Worm (Caenorhabditis elegans) whole organism, midembryonic: Measurements from ENCODE around the gene srz-20.
"Not testable (repeated sequence)": the region's sequence is repeated elsewhere in the genome, so short reads cannot be mapped to it uniquely, and the experiment has no call there.

Experiments used
- T22C8.4 ChIP-seq: fragments of 200-800 bp; sonication (Bioruptor generic); IDR thresholded peaks from 2 replicates; pipeline ENCODE4 v1.3.6; 2022; ENCODE audit warnings: missing genetic modification characterization, missing compliant biosample characterization
- cog-1 ChIP-seq: sonication (generic microtip); optimal IDR thresholded peaks from 2 replicates; lab custom pipeline; 2016; ENCODE audit warnings: missing genetic modification characterization, missing compliant biosample characterization
- flt-1 ChIP-seq: fragments of 200-800 bp; sonication (Bioruptor generic); IDR thresholded peaks from 2 replicates; pipeline ENCODE4 v1.3.6; 2022; ENCODE audit warnings: missing genetic modification characterization, missing compliant biosample characterization
- klf-2 ChIP-seq: fragments of 200-800 bp; sonication (Bioruptor generic); conservative IDR thresholded peaks from 2 replicates; pipeline ENCODE4 v1.3.6; 2022; ENCODE audit warnings: missing genetic modification reagents, missing genetic modification characterization, missing compliant biosample characterization
- med-1 ChIP-seq: sonication (generic microtip); optimal IDR thresholded peaks from 2 replicates; lab custom pipeline; 2017; ENCODE audit warnings: missing genetic modification characterization, mild to moderate bottlenecking, missing compliant biosample characterization, antibody characterized with exemption, missing genetic modification reagents; ENCODE audit not compliant: insufficient read depth
- ref-1 ChIP-seq: fragments of 200-800 bp; sonication (Bioruptor generic); conservative IDR thresholded peaks from 2 replicates; pipeline ENCODE4 v1.3.6; 2022; ENCODE audit warnings: missing genetic modification reagents, missing genetic modification characterization, missing compliant biosample characterization
- tab-1 ChIP-seq: fragments of 200-800 bp; sonication (Bioruptor generic); IDR thresholded peaks from 2 replicates; pipeline ENCODE4 v1.3.6; 2022; ENCODE audit warnings: missing genetic modification characterization, missing compliant biosample characterization
- ztf-23 ChIP-seq: fragments of 200-800 bp; sonication (Bioruptor generic); IDR thresholded peaks from 2 replicates; pipeline ENCODE4 v1.3.6; 2022; ENCODE audit warnings: missing genetic modification reagents, missing genetic modification characterization, missing compliant biosample characterization
- ztf-29 ChIP-seq: fragments of 200-800 bp; sonication (Bioruptor generic); IDR thresholded peaks from 2 replicates; pipeline ENCODE4 v1.3.6; 2022; ENCODE audit warnings: missing genetic modification reagents, missing genetic modification characterization, missing compliant biosample characterization

srz-20 gene

DNA sequence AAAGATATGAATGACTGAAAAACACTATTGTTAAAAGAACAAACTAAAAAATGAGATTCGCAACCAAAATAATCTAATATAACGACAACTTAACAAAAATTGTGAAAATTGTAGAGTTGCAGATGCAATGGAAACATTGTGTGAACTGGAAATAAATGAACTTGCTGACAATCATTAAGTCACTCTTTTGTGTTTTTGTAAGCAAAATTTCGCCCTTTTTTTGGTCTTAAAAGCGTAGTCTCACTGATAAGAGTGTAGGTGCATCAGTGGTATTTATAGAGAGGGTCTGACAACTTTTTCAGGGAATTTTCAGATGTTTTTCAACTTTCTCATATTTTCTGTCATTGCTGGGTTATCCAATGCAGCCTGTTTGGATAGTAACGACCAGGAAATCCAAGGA, 10.7 kb downstream of the srz-20 start, which contains the start of gene clec-68:
clec-68 (plus strand) TSS at position 301 of the 400 bp plus-strand sequence.
- no peak for TF ChIP-seq T22C8.4 (GFP tag; lab: Robert Waterston, UW)
- no peak for TF ChIP-seq ztf-23 (GFP tag; lab: Robert Waterston, UW)
- TF ChIP-seq flt-1 (GFP tag; lab: Robert Waterston, UW): no peak
- no peak for TF ChIP-seq ztf-29 (GFP tag; lab: Robert Waterston, UW)
- TF ChIP-seq ref-1 (GFP tag; lab: Robert Waterston, UW): no peak
- TF ChIP-seq med-1 (GFP tag; lab: Kevin White, UChicago): no peak
- no peak for TF ChIP-seq tab-1

DNA sequence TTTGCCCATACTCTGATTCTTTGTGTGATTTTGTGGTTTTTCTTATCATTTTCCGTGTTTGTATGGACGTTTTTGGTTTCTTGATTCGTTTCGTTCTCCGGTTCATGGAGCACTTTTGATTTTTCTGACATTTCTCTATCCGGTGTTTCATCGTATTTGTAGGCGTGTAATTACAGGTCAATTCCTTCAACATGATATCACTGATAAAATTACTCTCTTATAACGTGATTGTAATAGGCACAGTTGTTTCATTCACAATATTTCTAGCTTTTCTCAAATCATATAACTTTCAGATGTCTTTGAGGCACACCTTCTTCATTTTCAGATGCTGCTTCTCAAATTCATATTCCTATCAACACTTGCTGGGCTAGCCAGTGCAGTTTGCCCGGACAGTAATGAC, 17.0 kb downstream of the srz-20 start, which contains the start of gene clec-70:
clec-70 (plus strand) TSS at position 301 of the 400 bp plus-strand sequence.
- TF ChIP-seq ref-1 (GFP tag; lab: Robert Waterston, UW); cog-1 (tag; lab: Kevin White, UChicago); tab-1: not testable (repeated sequence)

DNA sequence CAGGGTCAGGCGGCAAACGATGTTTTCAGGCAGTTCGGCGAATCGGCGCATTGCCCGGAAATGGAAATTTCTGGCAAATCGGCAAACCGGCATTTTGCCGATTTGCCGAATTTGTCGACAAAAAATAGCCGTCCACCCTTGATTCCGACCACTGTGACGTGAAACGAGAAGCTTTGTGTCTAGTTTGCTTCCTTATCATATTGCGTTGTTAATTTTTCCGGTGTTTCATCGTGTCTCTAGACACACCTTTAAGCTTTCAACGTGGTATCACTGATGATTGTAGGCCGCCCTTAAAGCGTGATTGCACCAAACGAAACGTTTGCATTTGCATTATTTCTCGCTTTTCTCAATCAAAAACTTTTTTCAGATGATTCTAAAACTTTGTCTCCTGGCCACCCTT, 21.7 kb downstream of the srz-20 start, which contains the start of gene clec-71:
clec-71 (plus strand) TSS at position 362 of the 400 bp plus-strand sequence.
- no peak for TF ChIP-seq ztf-23 (GFP tag; lab: Robert Waterston, UW)
- no peak for TF ChIP-seq T22C8.4 (GFP tag; lab: Robert Waterston, UW)
- TF ChIP-seq flt-1 (GFP tag; lab: Robert Waterston, UW): no peak
- TF ChIP-seq klf-2: no peak
- no peak for TF ChIP-seq ztf-29 (GFP tag; lab: Robert Waterston, UW)
- TF ChIP-seq ref-1 (GFP tag; lab: Robert Waterston, UW): no peak
- no peak for TF ChIP-seq cog-1 (tag; lab: Kevin White, UChicago)
- TF ChIP-seq med-1 (GFP tag; lab: Kevin White, UChicago): no peak
- TF ChIP-seq tab-1: no peak

DNA sequence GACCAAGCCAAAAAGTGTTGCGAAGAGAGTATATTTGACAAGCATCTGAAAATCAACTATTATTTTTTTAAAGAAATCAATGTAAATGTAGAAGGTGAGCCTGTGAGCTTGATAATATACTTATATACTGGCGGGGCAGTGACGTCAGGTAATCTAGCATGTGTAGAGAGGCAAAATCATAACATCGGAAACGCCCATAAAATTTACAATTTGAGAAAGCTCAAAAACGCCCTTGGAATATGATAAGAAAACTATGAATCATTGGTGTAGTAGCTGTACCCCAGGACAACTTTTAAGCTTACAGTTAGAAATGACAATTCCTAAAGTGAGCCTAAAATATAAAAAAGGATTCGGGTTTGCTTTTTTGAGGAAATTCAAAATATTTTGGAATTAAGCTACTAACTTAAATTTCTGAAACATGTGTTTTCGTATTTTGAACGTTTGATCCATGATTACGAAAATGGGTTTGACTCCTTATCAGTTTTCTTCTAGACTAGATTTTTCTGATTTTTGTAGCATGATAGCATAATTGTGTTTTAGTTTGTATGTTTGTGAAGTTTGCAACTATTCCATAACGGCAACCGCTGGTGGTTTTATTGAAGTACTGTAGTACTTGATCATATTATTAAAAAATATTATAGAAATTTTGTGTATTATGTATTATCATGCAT, 26.4 kb downstream of the srz-20 start, which contains the start of gene clec-174:
clec-174 (minus strand) TSS at position 51 of the 671 bp plus-strand sequence.
- TF ChIP-seq tab-1: no peak
- TF ChIP-seq flt-1 (GFP tag; lab: Robert Waterston, UW): no peak
- TF ChIP-seq ref-1 (GFP tag; lab: Robert Waterston, UW): no peak
- TF ChIP-seq ztf-23 (GFP tag; lab: Robert Waterston, UW): no peak

DNA sequence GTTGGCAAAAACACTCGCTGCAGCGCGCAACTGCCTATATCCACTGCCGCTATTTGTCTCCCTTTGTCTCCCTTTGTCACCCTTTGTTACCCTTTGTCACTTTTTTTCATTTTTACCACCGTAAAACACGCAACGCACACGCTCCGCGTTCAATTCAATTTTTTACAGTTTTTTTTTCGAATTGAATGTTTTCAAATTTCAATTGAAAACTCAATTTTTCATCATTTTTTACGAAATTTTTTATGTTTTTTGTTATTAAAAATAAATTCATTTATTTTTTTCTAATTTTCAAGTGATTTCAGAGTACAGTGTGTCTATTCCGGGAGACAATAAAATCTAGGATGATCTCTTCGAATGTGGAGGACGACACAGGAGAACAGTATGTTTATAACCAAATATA, 27.6 kb downstream of the srz-20 start, which contains the start of gene Y46C8AL.11:
Y46C8AL.11 (plus strand) TSS at position 301 of the 400 bp plus-strand sequence.
- TF ChIP-seq ref-1 (GFP tag; lab: Robert Waterston, UW) (no peak), tab-1 (no peak), cog-1 (tag; lab: Kevin White, UChicago) (no peak), T22C8.4 (GFP tag; lab: Robert Waterston, UW) (no peak), ztf-23 (GFP tag; lab: Robert Waterston, UW) (no peak), ztf-29 (GFP tag; lab: Robert Waterston, UW) (no peak), flt-1 (GFP tag; lab: Robert Waterston, UW) (no peak), med-1 (GFP tag; lab: Kevin White, UChicago) (no peak), klf-2 (no peak)

DNA sequence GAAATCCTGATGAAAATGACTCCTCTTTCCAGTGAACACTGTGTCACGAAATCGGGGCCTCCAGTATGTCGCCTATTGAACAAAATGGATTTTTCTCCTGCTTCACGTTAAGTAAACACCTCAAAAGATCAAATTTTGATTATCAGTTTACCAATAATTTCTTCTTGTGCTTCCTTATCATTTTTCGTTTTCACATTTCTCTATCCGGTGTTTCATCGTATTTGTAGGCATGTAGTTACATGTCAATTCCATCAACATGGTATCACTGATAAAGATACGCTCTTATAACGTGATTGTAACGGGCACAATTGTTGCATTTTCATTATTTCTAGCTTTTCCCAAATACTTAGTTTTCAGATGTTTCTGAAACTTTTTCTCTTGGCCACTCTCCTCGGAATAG, 29.1 kb downstream of the srz-20 start, which contains the start of gene clec-72:
clec-72 (plus strand) TSS at position 358 of the 400 bp plus-strand sequence.
- TF ChIP-seq cog-1 (tag; lab: Kevin White, UChicago) (no peak), ztf-29 (GFP tag; lab: Robert Waterston, UW) (no peak), T22C8.4 (GFP tag; lab: Robert Waterston, UW) (no peak), tab-1 (no peak), klf-2 (no peak), flt-1 (GFP tag; lab: Robert Waterston, UW) (no peak), med-1 (GFP tag; lab: Kevin White, UChicago) (no peak), ztf-23 (GFP tag; lab: Robert Waterston, UW) (no peak), ref-1 (GFP tag; lab: Robert Waterston, UW) (no peak)

DNA sequence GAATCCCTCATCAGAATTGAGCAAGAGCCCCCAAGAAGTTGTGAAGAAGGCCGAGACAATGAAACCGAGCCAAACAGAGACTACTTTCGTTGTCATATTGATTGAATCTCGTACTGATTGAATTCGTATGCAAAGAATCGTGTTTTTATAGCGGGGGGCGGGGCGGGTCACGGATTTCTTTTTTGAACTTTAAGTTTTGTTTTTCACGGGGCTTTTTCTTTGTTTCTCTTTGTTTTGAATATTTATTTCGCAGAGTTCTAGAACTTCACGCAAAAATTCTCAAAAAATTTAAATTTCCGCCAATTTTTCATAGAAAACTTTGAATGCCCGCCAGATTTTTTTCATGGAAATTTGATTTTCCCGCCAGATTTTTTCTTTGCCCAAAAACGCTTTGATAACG, 40.7 kb downstream of the srz-20 start, which contains the start of gene clec-73:
clec-73 (minus strand) TSS at position 101 of the 400 bp plus-strand sequence.
- TF ChIP-seq flt-1 (GFP tag; lab: Robert Waterston, UW): no peak
- TF ChIP-seq ztf-29 (GFP tag; lab: Robert Waterston, UW): no peak
- TF ChIP-seq ztf-23 (GFP tag; lab: Robert Waterston, UW): no peak
- TF ChIP-seq klf-2: no peak
- no peak for TF ChIP-seq cog-1 (tag; lab: Kevin White, UChicago)
- TF ChIP-seq tab-1: no peak
- no peak for TF ChIP-seq med-1 (GFP tag; lab: Kevin White, UChicago)
- no peak for TF ChIP-seq T22C8.4 (GFP tag; lab: Robert Waterston, UW)
- TF ChIP-seq ref-1 (GFP tag; lab: Robert Waterston, UW): no peak

DNA sequence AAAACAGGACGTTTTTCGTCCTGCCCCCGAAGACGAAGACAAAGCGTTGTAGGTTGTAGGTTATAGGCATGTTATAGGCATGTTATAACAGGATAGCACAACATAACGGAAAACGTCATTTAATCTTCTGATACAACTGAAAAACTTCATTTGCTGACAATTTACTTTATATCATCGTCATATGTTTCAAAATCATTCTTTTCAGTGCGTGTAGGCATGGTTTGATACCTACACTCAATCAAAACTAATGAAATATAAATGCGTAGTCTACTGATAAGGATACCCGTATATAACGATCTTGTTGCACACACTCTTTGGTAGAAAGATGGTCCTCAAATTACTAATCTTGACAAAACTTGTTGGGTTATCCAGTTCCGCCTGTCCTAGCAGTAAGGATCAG, 41.3 kb downstream of the srz-20 start, which contains the start of gene clec-74:
clec-74 (plus strand) TSS at position 301 of the 400 bp plus-strand sequence.
- TF ChIP-seq cog-1 (tag; lab: Kevin White, UChicago) (no peak), klf-2 (no peak), ztf-29 (GFP tag; lab: Robert Waterston, UW) (no peak), flt-1 (GFP tag; lab: Robert Waterston, UW) (no peak), T22C8.4 (GFP tag; lab: Robert Waterston, UW) (no peak), ref-1 (GFP tag; lab: Robert Waterston, UW) (no peak)

DNA sequence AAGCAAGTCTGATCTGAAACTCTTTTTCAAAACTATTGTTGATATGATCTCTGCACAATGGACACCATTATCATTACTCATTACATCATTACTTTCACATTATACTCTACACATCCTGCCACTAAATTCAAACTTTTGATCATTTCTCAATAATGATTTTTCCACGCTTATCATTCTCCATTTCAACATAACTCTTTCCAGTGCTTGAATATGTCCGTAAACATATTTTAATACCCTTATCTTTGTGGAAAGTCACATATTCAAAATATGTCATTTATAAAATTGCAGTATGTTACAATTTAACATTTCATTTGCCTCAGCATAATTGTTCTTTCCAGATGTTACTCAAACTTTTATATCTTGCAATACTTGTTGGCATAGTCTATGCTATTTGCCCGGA, 45.0 kb downstream of the srz-20 start, which contains the start of gene clec-75:
clec-75 (plus strand) TSS at position 339 of the 400 bp plus-strand sequence.
- TF ChIP-seq T22C8.4 (GFP tag; lab: Robert Waterston, UW): no peak
- TF ChIP-seq cog-1 (tag; lab: Kevin White, UChicago): no peak
- TF ChIP-seq flt-1 (GFP tag; lab: Robert Waterston, UW): no peak
- TF ChIP-seq ztf-29 (GFP tag; lab: Robert Waterston, UW): no peak
- TF ChIP-seq klf-2: no peak
- no peak for TF ChIP-seq med-1 (GFP tag; lab: Kevin White, UChicago)
- no peak for TF ChIP-seq ztf-23 (GFP tag; lab: Robert Waterston, UW)
- TF ChIP-seq ref-1 (GFP tag; lab: Robert Waterston, UW): no peak
- no peak for TF ChIP-seq tab-1
